Fruit fly (Drosophila melanogaster) whole organism, embryonic: ENCODE measurements around the gene aru.

ENCODE experiments used
- Blimp-1 ChIP-seq: fragments of 200-800 bp; sonication (Bioruptor generic); optimal IDR thresholded peaks from 3 replicates; lab custom pipeline; 2018; ENCODE audit warnings: missing biosample characterization, missing genetic modification characterization, mild to moderate bottlenecking, moderate library complexity, missing genetic modification reagents
- C15 ChIP-seq: fragments of 200-800 bp; sonication (Bioruptor generic); IDR thresholded peaks from 3 replicates; pipeline ENCODE4 v1.3.6; 2022; ENCODE audit warnings: missing biosample characterization, missing genetic modification characterization
- CG10321 ChIP-seq: fragments of 200-800 bp; sonication (Bioruptor generic); IDR thresholded peaks from 2 replicates; pipeline ENCODE4 v1.3.6; 2022; ENCODE audit warnings: missing biosample characterization, missing genetic modification characterization
- CG10431 ChIP-seq: fragments of 200-800 bp; sonication (Bioruptor generic); optimal IDR thresholded peaks from 3 replicates; lab custom pipeline; 2018; ENCODE audit warnings: missing biosample characterization, mild to moderate bottlenecking, missing genetic modification characterization
- CG10654 ChIP-seq: fragments of 200-800 bp; sonication (Bioruptor generic); optimal IDR thresholded peaks from 2 replicates; lab custom pipeline; 2016; ENCODE audit warnings: missing biosample characterization, missing genetic modification characterization
- CG11085 ChIP-seq: fragments of 200-800 bp; sonication (Bioruptor generic); IDR thresholded peaks from 2 replicates; pipeline ENCODE4 v1.3.6; 2022; ENCODE audit warnings: missing biosample characterization, missing genetic modification characterization
- CG11695 ChIP-seq: fragments of 200-800 bp; sonication (Bioruptor generic); IDR thresholded peaks from 3 replicates; pipeline ENCODE4 v1.3.6; 2022; ENCODE audit warnings: missing biosample characterization, missing genetic modification characterization
- CG12391 ChIP-seq: fragments of 200-800 bp; sonication (Bioruptor generic); optimal IDR thresholded peaks from 3 replicates; lab custom pipeline; 2018; ENCODE audit warnings: missing biosample characterization, mild to moderate bottlenecking, missing genetic modification characterization, moderate library complexity
- CG1529 ChIP-seq: fragments of 200-800 bp; sonication (Bioruptor generic); optimal IDR thresholded peaks from 3 replicates; lab custom pipeline; 2018; ENCODE audit warnings: missing biosample characterization, missing genetic modification characterization
- CG17359 ChIP-seq: fragments of 200-800 bp; sonication (Bioruptor generic); optimal IDR thresholded peaks from 3 replicates; lab custom pipeline; 2018; ENCODE audit warnings: missing biosample characterization, mild to moderate bottlenecking, missing genetic modification characterization, moderate library complexity
- CG17568 ChIP-seq: fragments of 200-800 bp; sonication (Bioruptor generic); optimal IDR thresholded peaks from 2 replicates; lab custom pipeline; 2018; ENCODE audit warnings: missing biosample characterization, mild to moderate bottlenecking, missing genetic modification characterization, moderate library complexity
- CG2129 ChIP-seq: fragments of 200-800 bp; sonication (Bioruptor generic); IDR thresholded peaks from 2 replicates; pipeline ENCODE4 v1.3.6; 2022; ENCODE audit warnings: missing biosample characterization, missing genetic modification characterization; ENCODE audit not compliant: partially characterized antibody
- CG2875 ChIP-seq: fragments of 200-800 bp; sonication (Bioruptor generic); optimal IDR thresholded peaks from 2 replicates; lab custom pipeline; 2017; ENCODE audit warnings: missing biosample characterization, mild to moderate bottlenecking, missing genetic modification characterization, missing genetic modification reagents
- CG31224 ChIP-seq: fragments of 200-800 bp; sonication (Bioruptor generic); IDR thresholded peaks from 2 replicates; pipeline ENCODE4 v1.3.6; 2022; ENCODE audit warnings: missing biosample characterization, missing genetic modification characterization
- CG33557 ChIP-seq: fragments of 200-800 bp; sonication (Bioruptor generic); optimal IDR thresholded peaks from 2 replicates; lab custom pipeline; 2019; ENCODE audit warnings: missing biosample characterization, mild to moderate bottlenecking, missing genetic modification characterization, moderate library complexity
- CG5953 ChIP-seq: fragments of 200-800 bp; sonication (Bioruptor generic); IDR thresholded peaks from 2 replicates; pipeline ENCODE4 v1.3.6; 2022; ENCODE audit warnings: missing biosample characterization, missing genetic modification characterization
- CG8290 ChIP-seq, 3 experiments: fragments of 200-800 bp; sonication (Bioruptor generic); optimal IDR thresholded peaks; 2 replicates each; lab custom pipeline; 2016 to 2019; ENCODE audit warnings: missing biosample characterization in 3 of 3, missing genetic modification characterization in 3 of 3, mild to moderate bottlenecking in 2 of 3, moderate library complexity in 1 of 3
- CG9609 ChIP-seq: fragments of 200-800 bp; sonication (Bioruptor generic); optimal IDR thresholded peaks from 3 replicates; lab custom pipeline; 2016; ENCODE audit warnings: missing biosample characterization, missing genetic modification characterization
- CG9817 ChIP-seq: fragments of 200-800 bp; sonication (Bioruptor generic); optimal IDR thresholded peaks from 2 replicates; lab custom pipeline; 2018; ENCODE audit warnings: missing biosample characterization, mild to moderate bottlenecking, missing genetic modification characterization, moderate library complexity
- D19B ChIP-seq: fragments of 200-800 bp; sonication (Bioruptor generic); optimal IDR thresholded peaks from 2 replicates; lab custom pipeline; 2017; ENCODE audit warnings: missing biosample characterization, mild to moderate bottlenecking, missing genetic modification characterization
- Dbx ChIP-seq: fragments of 200-800 bp; sonication (Bioruptor generic); IDR thresholded peaks from 3 replicates; pipeline ENCODE4 v1.3.6; 2022; ENCODE audit warnings: missing biosample characterization, missing genetic modification characterization
- Dfd ChIP-seq, 2 experiments: fragments of >200 bp; optimal IDR thresholded peaks; 2 replicates each; lab custom pipeline; 2017; ENCODE audit warnings: missing biosample characterization in 2 of 2, missing genetic modification characterization in 2 of 2
- Dp ChIP-seq: fragments of 200-800 bp; sonication (Bioruptor generic); optimal IDR thresholded peaks from 2 replicates; lab custom pipeline; 2018; ENCODE audit warnings: missing biosample characterization, mild to moderate bottlenecking, missing genetic modification characterization, moderate library complexity
- Eip74EF ChIP-seq, 2 experiments: fragments of 200-800 bp in 1 of 2; fragments of >200 bp in 1 of 2; sonication (Bioruptor generic) in 1 of 2; optimal IDR thresholded peaks; 2 replicates each; lab custom pipeline; 2017 to 2019; ENCODE audit warnings: missing biosample characterization in 2 of 2, missing genetic modification characterization in 2 of 2, mild to moderate bottlenecking in 1 of 2, moderate library complexity in 1 of 2
- HHEX ChIP-seq: fragments of 200-800 bp; sonication (Bioruptor generic); optimal IDR thresholded peaks from 3 replicates; lab custom pipeline; 2017; ENCODE audit warnings: missing biosample characterization, mild to moderate bottlenecking, missing genetic modification characterization, missing genetic modification reagents
- HLH4C ChIP-seq: fragments of 200-800 bp; sonication (Bioruptor generic); IDR thresholded peaks from 3 replicates; pipeline ENCODE4 v1.3.6; 2022; ENCODE audit warnings: missing biosample characterization, missing genetic modification characterization; ENCODE audit not compliant: partially characterized antibody
- Max ChIP-seq: fragments of 200-800 bp; sonication (Bioruptor generic); optimal IDR thresholded peaks from 2 replicates; lab custom pipeline; 2016; ENCODE audit warnings: missing biosample characterization, mild to moderate bottlenecking, missing genetic modification characterization
- Med ChIP-seq: fragments of 200-800 bp; sonication (Bioruptor generic); peaks from one replicate; lab custom pipeline; 2016; ENCODE audit warnings: missing biosample characterization, missing genetic modification characterization, mild to moderate bottlenecking, inconsistent platforms, moderate library complexity
- Optix ChIP-seq: fragments of 200-800 bp; sonication (Bioruptor generic); IDR thresholded peaks from 3 replicates; pipeline ENCODE4 v1.3.6; 2022; ENCODE audit warnings: missing biosample characterization, missing genetic modification characterization
- Six4 ChIP-seq: fragments of 200-800 bp; sonication (Bioruptor generic); optimal IDR thresholded peaks from 2 replicates; lab custom pipeline; 2016; ENCODE audit warnings: missing biosample characterization, missing genetic modification characterization
- Spps ChIP-seq: fragments of 200-800 bp; sonication (Bioruptor generic); optimal IDR thresholded peaks from 2 replicates; lab custom pipeline; 2018; ENCODE audit warnings: missing biosample characterization, mild to moderate bottlenecking, missing genetic modification characterization
- abd-A ChIP-seq: fragments of 200-800 bp; sonication (Bioruptor generic); optimal IDR thresholded peaks from 3 replicates; lab custom pipeline; 2019; ENCODE audit warnings: missing biosample characterization, mild to moderate bottlenecking, missing genetic modification characterization, moderate library complexity
- ara ChIP-seq: fragments of 200-800 bp; sonication (Bioruptor generic); IDR thresholded peaks from 2 replicates; pipeline ENCODE4 v1.3.6; 2022; ENCODE audit warnings: missing biosample characterization, missing genetic modification characterization
- bbx ChIP-seq: fragments of 200-800 bp; sonication (Bioruptor generic); IDR thresholded peaks from 2 replicates; pipeline ENCODE4 v1.3.6; 2022; ENCODE audit warnings: missing biosample characterization, missing genetic modification characterization; ENCODE audit not compliant: partially characterized antibody
- btn ChIP-seq: fragments of 200-800 bp; sonication (Bioruptor generic); optimal IDR thresholded peaks from 2 replicates; lab custom pipeline; 2016; ENCODE audit warnings: missing biosample characterization, missing genetic modification characterization
- caup ChIP-seq: fragments of 200-800 bp; sonication (Bioruptor generic); optimal IDR thresholded peaks from 3 replicates; lab custom pipeline; 2017; ENCODE audit warnings: missing biosample characterization, mild to moderate bottlenecking, missing genetic modification characterization, moderate library complexity; ENCODE audit not compliant: severe bottlenecking
- cwo ChIP-seq: fragments of 200-800 bp; sonication (Bioruptor generic); optimal IDR thresholded peaks from 3 replicates; lab custom pipeline; 2017; ENCODE audit warnings: missing biosample characterization, missing genetic modification characterization, mild to moderate bottlenecking, moderate library complexity, missing genetic modification reagents
- ftz-f1 ChIP-seq: fragments of 200-800 bp; sonication (Bioruptor generic); optimal IDR thresholded peaks from 2 replicates; lab custom pipeline; 2016; ENCODE audit warnings: missing biosample characterization, missing genetic modification characterization
- jigr1 ChIP-seq: fragments of 200-800 bp; sonication (Bioruptor generic); IDR thresholded peaks from 3 replicates; pipeline ENCODE4 v1.3.6; 2022; ENCODE audit warnings: missing biosample characterization, missing genetic modification characterization
- kah ChIP-seq: fragments of 200-800 bp; sonication (Bioruptor generic); optimal IDR thresholded peaks from 2 replicates; lab custom pipeline; 2018; ENCODE audit warnings: missing biosample characterization, mild to moderate bottlenecking, missing genetic modification characterization
- lbe ChIP-seq: fragments of 200-800 bp; sonication (Bioruptor generic); optimal IDR thresholded peaks from 2 replicates; lab custom pipeline; 2016; ENCODE audit warnings: missing biosample characterization, mild to moderate bottlenecking, missing genetic modification characterization
- peb ChIP-seq: fragments of 200-800 bp; sonication (Bioruptor generic); IDR thresholded peaks from 2 replicates; pipeline ENCODE4 v1.3.6; 2022; ENCODE audit warnings: missing biosample characterization, missing genetic modification characterization
- salm ChIP-seq: fragments of 200-800 bp; sonication (Bioruptor generic); optimal IDR thresholded peaks from 2 replicates; lab custom pipeline; 2018; ENCODE audit warnings: missing biosample characterization, mild to moderate bottlenecking, missing genetic modification characterization
- seq ChIP-seq: fragments of 200-800 bp; sonication (Bioruptor generic); IDR thresholded peaks from 2 replicates; pipeline ENCODE4 v1.3.6; 2022; ENCODE audit warnings: missing biosample characterization, missing genetic modification characterization
- tio ChIP-seq: fragments of 200-800 bp; sonication (Bioruptor generic); optimal IDR thresholded peaks from 2 replicates; lab custom pipeline; 2017; ENCODE audit warnings: missing biosample characterization, missing genetic modification characterization, inconsistent platforms
- tna ChIP-seq: fragments of 200-800 bp; sonication (Bioruptor generic); IDR thresholded peaks from 2 replicates; pipeline ENCODE4 v1.3.6; 2022; ENCODE audit warnings: missing biosample characterization, missing genetic modification characterization; ENCODE audit not compliant: partially characterized antibody
- twi ChIP-seq: fragments of 200-800 bp; optimal IDR thresholded peaks from 2 replicates; lab custom pipeline; 2019; ENCODE audit warnings: missing biosample characterization, mild to moderate bottlenecking, missing genetic modification characterization, moderate library complexity
- usp ChIP-seq: fragments of >200 bp; optimal IDR thresholded peaks from 2 replicates; lab custom pipeline; 2017; ENCODE audit warnings: missing biosample characterization, missing genetic modification characterization

Gene aru

dm6 chr2L:855052-855547 is 13.1 kb downstream of the aru start, which contains the start of gene CG13949 (continued):
- peak; percentile 26 for TF ChIP-seq CG10654
- peak; percentile 82 for TF ChIP-seq Dbx (GFP tag; lab: Robert Waterston, UW)
- no peak for TF ChIP-seq CG10431 (GFP tag; lab: Kevin White, UChicago)
- peak; percentile 89 for TF ChIP-seq Med (GFP tag; lab: Kevin White, UChicago)
- TF ChIP-seq CG9609, result peak; percentile 51
- TF ChIP-seq CG5953 (GFP tag; lab: Robert Waterston, UW), result 0 out of 2 replicates have a peak, but pooled peaks have one; percentile 40
- TF ChIP-seq tio (GFP tag; lab: Kevin White, UChicago), result no peak
- TF ChIP-seq CG2129 (GFP tag; lab: Robert Waterston, UW), result peak; percentile 26; the same call in 1 of the 2 replicates
- TF ChIP-seq peb, result peak; percentile 32; the same call in 1 of the 2 replicates
- TF ChIP-seq CG10321 (GFP tag; lab: Robert Waterston, UW), result no peak; the same call in 1 of the 2 replicates
- TF ChIP-seq CG31224 (GFP tag; lab: Robert Waterston, UW), result peak; percentile 69
- TF ChIP-seq CG11695, result peak; percentile 76; the same call in 2 of the 3 replicates
- no peak for TF ChIP-seq CG33557
- TF ChIP-seq CG12391 (tag; lab: Kevin White, UChicago), result peak; percentile 81
- TF ChIP-seq ara, result peak; percentile 49; the same call in 1 of the 2 replicates
- no peak for TF ChIP-seq C15
- no peak for TF ChIP-seq Max (GFP tag; lab: Kevin White, UChicago)
- TF ChIP-seq CG1529 (GFP tag; lab: Kevin White, UChicago), result peak; percentile 31
- TF ChIP-seq Dfd (GFP tag; optimal IDR thresholded peaks at IDR 0.05; lab: Kevin White, UChicago), result no peak
- 0 out of 3 replicates have a peak, but pooled peaks have one; percentile 43 for TF ChIP-seq HLH4C
- peak; percentile 56 for TF ChIP-seq Blimp-1
- TF ChIP-seq twi (tag; lab: Kevin White, UChicago), result peak; percentile 19
- TF ChIP-seq D19B, result no peak
- TF ChIP-seq lbe (GFP tag; lab: Kevin White, UChicago), result no peak
- TF ChIP-seq tna (GFP tag; lab: Robert Waterston, UW), result peak; percentile 44; the same call in 1 of the 2 replicates
- no peak for TF ChIP-seq abd-A (tag; lab: Kevin White, UChicago)
- peak; percentile 49 for TF ChIP-seq CG8290 (GFP tag; optimal IDR thresholded peaks at IDR 0.05; lab: Kevin White, UChicago)
- peak in 1 of 2 experiments; percentile 80 for TF ChIP-seq CG8290 (tag; optimal IDR thresholded peaks at IDR 0.05; lab: Kevin White, UChicago)
- TF ChIP-seq Eip74EF (GFP tag; optimal IDR thresholded peaks at IDR 0.05; lab: Kevin White, UChicago), result peak in 1 of 2 experiments; percentile 27
- no peak for TF ChIP-seq usp
- peak; percentile 1 for TF ChIP-seq kah (GFP tag; lab: Kevin White, UChicago)
- TF ChIP-seq salm, result peak; percentile 41
- peak; percentile 22 for TF ChIP-seq CG2875 (GFP tag; lab: Kevin White, UChicago)
- TF ChIP-seq Optix (GFP tag; lab: Robert Waterston, UW), result no peak
- peak; percentile 62 for TF ChIP-seq CG17359 (tag; lab: Kevin White, UChicago)
- TF ChIP-seq CG11085 (GFP tag; lab: Robert Waterston, UW), result peak; percentile 63
- peak; percentile 64; the same call in 1 of the 2 replicates for TF ChIP-seq bbx (GFP tag; lab: Robert Waterston, UW)
- TF ChIP-seq CG9817 (tag; lab: Kevin White, UChicago), result peak; percentile 55
- TF ChIP-seq seq (GFP tag; lab: Robert Waterston, UW), result peak; percentile 47; the same call in 1 of the 2 replicates
- peak; percentile 0 for TF ChIP-seq Six4 (GFP tag; lab: Kevin White, UChicago)
- TF ChIP-seq jigr1 (GFP tag; lab: Robert Waterston, UW), result no peak
- TF ChIP-seq HHEX, result peak; percentile 10
- TF ChIP-seq CG17568, result peak; percentile 55
- no peak for TF ChIP-seq Spps
- TF ChIP-seq caup (GFP tag; lab: Kevin White, UChicago), result peak; percentile 53
- peak; percentile 37 for TF ChIP-seq cwo (GFP tag; lab: Kevin White, UChicago)
- peak; percentile 51 for TF ChIP-seq Dp
- no peak for TF ChIP-seq btn (GFP tag; lab: Kevin White, UChicago)
- TF ChIP-seq ftz-f1, result no peak
